Worm (Caenorhabditis elegans) whole organism, late embryonic: ENCODE measurements around the gene ugt-33.

Source experiments
- C08G9.2 ChIP-seq: sonication (generic microtip); optimal IDR thresholded peaks from 2 replicates; lab custom pipeline; 2016; ENCODE audit warnings: mild to moderate bottlenecking, missing genetic modification characterization, moderate library complexity, missing compliant biosample characterization
- C38D4.7 ChIP-seq: fragments of 200-800 bp; sonication (Bioruptor generic); optimal IDR thresholded peaks from 2 replicates; lab custom pipeline; 2018; ENCODE audit warnings: mild to moderate bottlenecking, missing genetic modification characterization, moderate library complexity, missing compliant biosample characterization
- F13H6.1 ChIP-seq: sonication (generic microtip); optimal IDR thresholded peaks from 2 replicates; lab custom pipeline; 2016; ENCODE audit warnings: missing genetic modification characterization, missing compliant biosample characterization
- K02D7.2 ChIP-seq: sonication (generic microtip); optimal IDR thresholded peaks from 2 replicates; lab custom pipeline; 2017; ENCODE audit warnings: mild to moderate bottlenecking, missing genetic modification characterization, missing compliant biosample characterization
- K09A11.1 ChIP-seq: sonication (generic microtip); optimal IDR thresholded peaks from 2 replicates; lab custom pipeline; 2017; ENCODE audit warnings: antibody characterized with exemption, mild to moderate bottlenecking, missing genetic modification characterization, missing compliant biosample characterization; ENCODE audit not compliant: insufficient read depth
- ama-1 ChIP-seq: fragments of 150-350 bp; optimal IDR thresholded peaks from 2 replicates; lab custom pipeline; 2014
- ceh-18 ChIP-seq: sonication (generic microtip); optimal IDR thresholded peaks from 2 replicates; lab custom pipeline; 2016; ENCODE audit warnings: missing genetic modification characterization, missing compliant biosample characterization
- ceh-19 ChIP-seq: fragments of 200-800 bp; sonication (Bioruptor generic); optimal IDR thresholded peaks from 2 replicates; lab custom pipeline; 2018; ENCODE audit warnings: mild to moderate bottlenecking, missing genetic modification characterization, missing compliant biosample characterization
- ceh-2 ChIP-seq: sonication (generic microtip); optimal IDR thresholded peaks from 2 replicates; lab custom pipeline; 2016; ENCODE audit warnings: missing genotype, missing genetic modification characterization, missing compliant biosample characterization
- ceh-22 ChIP-seq: sonication (generic microtip); optimal IDR thresholded peaks from 2 replicates; lab custom pipeline; 2017; ENCODE audit warnings: missing biosample characterization, missing genetic modification characterization
- ceh-24 ChIP-seq: sonication (generic microtip); optimal IDR thresholded peaks from 2 replicates; lab custom pipeline; 2016; ENCODE audit warnings: mild to moderate bottlenecking, missing genetic modification characterization, missing compliant biosample characterization
- ceh-30 ChIP-seq: fragments of 150-350 bp; optimal IDR thresholded peaks from 2 replicates; lab custom pipeline; 2014; ENCODE audit warnings: missing biosample characterization, missing genetic modification characterization
- ceh-31 ChIP-seq: sonication (generic microtip); optimal IDR thresholded peaks from 2 replicates; lab custom pipeline; 2016; ENCODE audit warnings: missing genetic modification characterization, missing compliant biosample characterization
- ceh-48 ChIP-seq: sonication (generic microtip); optimal IDR thresholded peaks from 2 replicates; lab custom pipeline; 2016; ENCODE audit warnings: missing genetic modification characterization, inconsistent platforms, missing compliant biosample characterization
- ceh-9 ChIP-seq: sonication (generic microtip); optimal IDR thresholded peaks from 2 replicates; lab custom pipeline; 2016; ENCODE audit warnings: mild to moderate bottlenecking, missing genetic modification characterization, inconsistent platforms, missing compliant biosample characterization
- che-1 ChIP-seq: sonication (generic microtip); optimal IDR thresholded peaks from 2 replicates; lab custom pipeline; 2016; ENCODE audit warnings: mild to moderate bottlenecking, missing genetic modification characterization, missing compliant biosample characterization
- dmd-4 ChIP-seq: sonication (generic microtip); optimal IDR thresholded peaks from 2 replicates; lab custom pipeline; 2016; ENCODE audit warnings: borderline replicate concordance, missing genetic modification characterization, missing compliant biosample characterization
- dve-1 ChIP-seq: sonication (generic microtip); optimal IDR thresholded peaks from 2 replicates; lab custom pipeline; 2017; ENCODE audit warnings: antibody characterized with exemption, mild to moderate bottlenecking, missing genetic modification characterization, missing compliant biosample characterization
- elt-2 ChIP-seq: sonication (generic microtip); optimal IDR thresholded peaks from 2 replicates; lab custom pipeline; 2016; ENCODE audit warnings: missing genetic modification reagents, missing genetic modification characterization, missing compliant biosample characterization
- elt-4 ChIP-seq: sonication (generic microtip); optimal IDR thresholded peaks from 2 replicates; lab custom pipeline; 2016; ENCODE audit warnings: missing genetic modification characterization, missing compliant biosample characterization
- fkh-6 ChIP-seq: sonication (generic microtip); optimal IDR thresholded peaks from 2 replicates; lab custom pipeline; 2016; ENCODE audit warnings: missing genetic modification characterization, missing compliant biosample characterization
- gmeb-2 ChIP-seq: sonication (generic microtip); optimal IDR thresholded peaks from 2 replicates; lab custom pipeline; 2016; ENCODE audit warnings: missing genetic modification characterization, inconsistent platforms, missing compliant biosample characterization
- hlh-13 ChIP-seq: fragments of 200-800 bp; sonication (Bioruptor generic); optimal IDR thresholded peaks from 2 replicates; lab custom pipeline; 2018; ENCODE audit warnings: mild to moderate bottlenecking, missing genetic modification characterization, missing compliant biosample characterization
- hlh-30 ChIP-seq: sonication (generic microtip); optimal IDR thresholded peaks from 2 replicates; lab custom pipeline; 2017; ENCODE audit warnings: antibody characterized with exemption, missing genetic modification characterization, missing compliant biosample characterization; ENCODE audit not compliant: insufficient read depth
- hlh-8 ChIP-seq: sonication (generic microtip); optimal IDR thresholded peaks from 2 replicates; lab custom pipeline; 2016; ENCODE audit warnings: missing genotype, missing genetic modification characterization, missing compliant biosample characterization
- npax-4 ChIP-seq: sonication (generic microtip); optimal IDR thresholded peaks from 2 replicates; lab custom pipeline; 2016; ENCODE audit warnings: missing genetic modification characterization, missing compliant biosample characterization
- odd-2 ChIP-seq: sonication (generic microtip); optimal IDR thresholded peaks from 2 replicates; lab custom pipeline; 2017; ENCODE audit warnings: antibody characterized with exemption, mild to moderate bottlenecking, missing genetic modification characterization, missing compliant biosample characterization
- pat-9 ChIP-seq: fragments of 200-800 bp; sonication (Bioruptor generic); optimal IDR thresholded peaks from 2 replicates; lab custom pipeline; 2018; ENCODE audit warnings: mild to moderate bottlenecking, missing genetic modification characterization, moderate library complexity, missing compliant biosample characterization
- pax-1 ChIP-seq: fragments of 150-350 bp; optimal IDR thresholded peaks from 2 replicates; lab custom pipeline; 2014; ENCODE audit warnings: missing biosample characterization, missing genetic modification characterization
- pqm-1 ChIP-seq: sonication (generic microtip); optimal IDR thresholded peaks from 2 replicates; lab custom pipeline; 2016; ENCODE audit warnings: missing genetic modification characterization, missing compliant biosample characterization
- ref-2 ChIP-seq: sonication (generic microtip); optimal IDR thresholded peaks from 2 replicates; lab custom pipeline; 2016; ENCODE audit warnings: missing genetic modification characterization, missing compliant biosample characterization
- rnt-1 ChIP-seq: sonication (generic microtip); optimal IDR thresholded peaks from 2 replicates; lab custom pipeline; 2016; ENCODE audit warnings: missing genetic modification characterization, missing compliant biosample characterization
- sdc-2 ChIP-seq: sonication (generic microtip); optimal IDR thresholded peaks from 2 replicates; lab custom pipeline; 2016; ENCODE audit warnings: missing genotype, missing genetic modification characterization, missing compliant biosample characterization
- sox-2 ChIP-seq: fragments of 200-800 bp; sonication (Bioruptor generic); IDR thresholded peaks from 2 replicates; pipeline ENCODE4 v1.3.6; 2022; ENCODE audit warnings: missing genetic modification reagents, missing genetic modification characterization, missing compliant biosample characterization
- tbx-2 ChIP-seq: sonication (generic microtip); optimal IDR thresholded peaks from 2 replicates; lab custom pipeline; 2016; ENCODE audit warnings: missing genetic modification characterization, missing compliant biosample characterization
- tbx-7 ChIP-seq: sonication (generic microtip); optimal IDR thresholded peaks from 2 replicates; lab custom pipeline; 2016; ENCODE audit warnings: missing genotype, missing genetic modification characterization, missing compliant biosample characterization
- unc-42 ChIP-seq: sonication (generic microtip); optimal IDR thresholded peaks from 2 replicates; lab custom pipeline; 2016; ENCODE audit warnings: missing genotype, missing genetic modification characterization, missing compliant biosample characterization
- unc-55 ChIP-seq: sonication (generic microtip); optimal IDR thresholded peaks from 2 replicates; lab custom pipeline; 2017; ENCODE audit warnings: missing biosample characterization, missing genetic modification reagents, missing genetic modification characterization
- unc-86 ChIP-seq: sonication (generic microtip); optimal IDR thresholded peaks from 2 replicates; lab custom pipeline; 2016; ENCODE audit warnings: missing genetic modification characterization, missing compliant biosample characterization

Gene ugt-33

ce11 chrV:10503011-10503410 is 9.8 kb downstream of the ugt-33 start, which contains the start of gene C35A5.11:
Gene C35A5.11, minus strand, starts transcription at chrV:10503111.
- TF ChIP-seq elt-4 (tag; lab: Kevin White, UChicago) (no peak), K02D7.2 (no peak), dmd-4 (tag; lab: Kevin White, UChicago) (no peak), hlh-30 (tag; lab: Kevin White, UChicago) (no peak), hlh-8 (tag; lab: Kevin White, UChicago) (no peak), unc-42 (tag; lab: Kevin White, UChicago) (no peak), ceh-48 (tag; lab: Kevin White, UChicago) (no peak), odd-2 (no peak), sdc-2 (tag; lab: Kevin White, UChicago) (no peak), K09A11.1 (tag; lab: Kevin White, UChicago) (no peak), rnt-1 (tag; lab: Kevin White, UChicago) (no peak), pax-1 (tag; lab: Kevin White, UChicago) (no peak), C08G9.2 (tag; lab: Kevin White, UChicago) (no peak), fkh-6 (tag; lab: Kevin White, UChicago) (no peak), gmeb-2 (tag; lab: Kevin White, UChicago) (no peak)

- TF ChIP-seq hlh-30 (tag; lab: Kevin White, UChicago): no peak
- TF ChIP-seq tbx-7 (tag; lab: Kevin White, UChicago): no peak
- no peak for TF ChIP-seq che-1 (tag; lab: Kevin White, UChicago)
- TF ChIP-seq dve-1 (tag; lab: Kevin White, UChicago): no peak
- no peak for TF ChIP-seq ceh-18 (tag; lab: Kevin White, UChicago)
- TF ChIP-seq fkh-6 (tag; lab: Kevin White, UChicago): no peak
- TF ChIP-seq C38D4.7 (GFP tag; lab: Kevin White, UChicago): no peak
- TF ChIP-seq ceh-30: no peak
- no peak for TF ChIP-seq ref-2 (tag; lab: Kevin White, UChicago)
- no peak for TF ChIP-seq unc-86 (tag; lab: Kevin White, UChicago)
- no peak for TF ChIP-seq hlh-13 (GFP tag; lab: Kevin White, UChicago)
- TF ChIP-seq rnt-1 (tag; lab: Kevin White, UChicago): no peak
- TF ChIP-seq ama-1 (lab: Kevin White, UChicago): no peak
- no peak for TF ChIP-seq unc-55 (GFP tag; lab: Kevin White, UChicago)
- no peak for TF ChIP-seq npax-4 (tag; lab: Kevin White, UChicago)
- no peak for TF ChIP-seq tbx-2 (tag; lab: Kevin White, UChicago)
- TF ChIP-seq ceh-19: no peak
- TF ChIP-seq odd-2: no peak
- no peak for TF ChIP-seq gmeb-2 (tag; lab: Kevin White, UChicago)
Observed at ce11 chrV:10503893-10504292, 10.7 kb downstream of the ugt-33 start, which contains the start of gene C35A5.10. Gene C35A5.10, plus strand, starts transcription at chrV:10504193.

- TF ChIP-seq F13H6.1 (tag; lab: Kevin White, UChicago) (no peak), elt-2 (no peak), ceh-31 (tag; lab: Kevin White, UChicago) (no peak), pat-9 (tag; lab: Kevin White, UChicago) (no peak), ceh-9 (tag; lab: Kevin White, UChicago) (no peak), dve-1 (tag; lab: Kevin White, UChicago) (no peak), tbx-7 (tag; lab: Kevin White, UChicago) (no peak), ceh-22 (tag; lab: Kevin White, UChicago) (no peak), ceh-24 (no peak), ama-1 (lab: Kevin White, UChicago) (no peak), K09A11.1 (tag; lab: Kevin White, UChicago) (no peak), pqm-1 (tag; lab: Kevin White, UChicago) (no peak), ceh-2 (no peak), hlh-30 (tag; lab: Kevin White, UChicago) (no peak), elt-4 (tag; lab: Kevin White, UChicago) (no peak), sox-2 (no peak), ref-2 (tag; lab: Kevin White, UChicago) (no peak), pax-1 (tag; lab: Kevin White, UChicago) (no peak), hlh-13 (GFP tag; lab: Kevin White, UChicago) (no peak)
Observed at ce11 chrV:10505553-10505952, 12.3 kb downstream of the ugt-33 start, which contains the start of gene C35A5.5. Gene C35A5.5, plus strand, starts transcription at chrV:10505853.
